Fruit fly (Drosophila melanogaster) whole organism, wandering third instar larva: ENCODE data around the gene CG1077.

Experiments used
- CrebA ChIP-seq: fragments of 200-800 bp; sonication (Bioruptor generic); optimal IDR thresholded peaks from 2 replicates; lab custom pipeline; 2016; ENCODE audit warnings: missing biosample characterization, mild to moderate bottlenecking, missing genetic modification characterization, borderline replicate concordance
- Dif ChIP-seq: fragments of 200-275, 200-300 bp; sonication (Bioruptor generic); optimal IDR thresholded peaks from 2 replicates; lab custom pipeline; 2018; ENCODE audit warnings: missing biosample characterization, missing genetic modification characterization; ENCODE audit not compliant: partially characterized antibody
- Hr83 ChIP-seq: fragments of 200-300 bp; sonication (Bioruptor generic); optimal IDR thresholded peaks from 2 replicates; lab custom pipeline; 2016; ENCODE audit warnings: missing biosample characterization, mild to moderate bottlenecking, missing genetic modification characterization, moderate library complexity; ENCODE audit not compliant: poor library complexity, severe bottlenecking
- Myc ChIP-seq: fragments of >200 bp; optimal IDR thresholded peaks from 2 replicates; lab custom pipeline; 2017
- OdsH ChIP-seq: fragments of 200-800 bp; sonication (Bioruptor generic); optimal IDR thresholded peaks from 2 replicates; lab custom pipeline; 2016; ENCODE audit warnings: missing biosample characterization, mild to moderate bottlenecking, missing genetic modification characterization
- Rel ChIP-seq, 2 experiments: fragments of 200-800 bp; sonication (Bioruptor generic) in 1 of 2; optimal IDR thresholded peaks; 2 replicates in 1 of 2; 3 replicates in 1 of 2; lab custom pipeline; 2016 to 2019; ENCODE audit warnings: mild to moderate bottlenecking in 2 of 2, missing biosample characterization in 2 of 2, missing genetic modification characterization in 2 of 2, moderate library complexity in 1 of 2
- h ChIP-seq: fragments of 200-800 bp; sonication (Bioruptor generic); optimal IDR thresholded peaks from 3 replicates; lab custom pipeline; 2016; ENCODE audit warnings: missing biosample characterization, mild to moderate bottlenecking, missing genetic modification characterization
- sv ChIP-seq: fragments of 200-800 bp; sonication (Bioruptor generic); optimal IDR thresholded peaks from 3 replicates; lab custom pipeline; 2016; ENCODE audit warnings: missing biosample characterization, missing genetic modification characterization

dm6 chr3R:6167183-6167582 lies at the start of gene CG1077:
- TF ChIP-seq Myc (lab: Kevin White, UChicago) (no peak), Dif (no peak), Hr83 (GFP tag; lab: Kevin White, UChicago) (no peak), OdsH (GFP tag; lab: Kevin White, UChicago) (no peak), CrebA (no peak), sv (GFP tag; lab: Kevin White, UChicago) (no peak), h (GFP tag; lab: Kevin White, UChicago) (no peak), Rel (GFP tag; optimal IDR thresholded peaks at IDR 0.05; lab: Kevin White, UChicago) (no peak), Rel (tag; optimal IDR thresholded peaks at IDR 0.05; lab: Kevin White, UChicago) (no peak)
